Fruit fly (Drosophila melanogaster) whole organism, embryonic: ENCODE measurements around the gene Vm26Aa.

Source experiments
- Atf-2 ChIP-seq: fragments of 200-800 bp; sonication (Bioruptor generic); optimal IDR thresholded peaks from 2 replicates; lab custom pipeline; 2016; ENCODE audit warnings: missing biosample characterization, missing genetic modification characterization
- CG10209 ChIP-seq: fragments of 200-800 bp; sonication (Bioruptor generic); optimal IDR thresholded peaks from 3 replicates; lab custom pipeline; 2017; ENCODE audit warnings: missing biosample characterization, mild to moderate bottlenecking, missing genetic modification characterization, missing genetic modification reagents
- CG10431 ChIP-seq: fragments of 200-800 bp; sonication (Bioruptor generic); optimal IDR thresholded peaks from 3 replicates; lab custom pipeline; 2018; ENCODE audit warnings: missing biosample characterization, mild to moderate bottlenecking, missing genetic modification characterization
- CG10654 ChIP-seq: fragments of 200-800 bp; sonication (Bioruptor generic); optimal IDR thresholded peaks from 2 replicates; lab custom pipeline; 2016; ENCODE audit warnings: missing biosample characterization, missing genetic modification characterization
- CG12391 ChIP-seq: fragments of 200-800 bp; sonication (Bioruptor generic); optimal IDR thresholded peaks from 3 replicates; lab custom pipeline; 2018; ENCODE audit warnings: missing biosample characterization, mild to moderate bottlenecking, missing genetic modification characterization, moderate library complexity
- CG13624 ChIP-seq: fragments of 200-800 bp; sonication (Bioruptor generic); optimal IDR thresholded peaks from 2 replicates; lab custom pipeline; 2016; ENCODE audit warnings: missing biosample characterization, missing genetic modification characterization
- CG13894 ChIP-seq: fragments of 200-800 bp; sonication (Bioruptor generic); optimal IDR thresholded peaks from 3 replicates; lab custom pipeline; 2018; ENCODE audit warnings: missing biosample characterization, mild to moderate bottlenecking, missing genetic modification characterization, moderate library complexity
- CG14050 ChIP-seq: fragments of 200-800 bp; sonication (Bioruptor generic); IDR thresholded peaks from 3 replicates; pipeline ENCODE4 v1.3.6; 2022; ENCODE audit warnings: missing biosample characterization, missing genetic modification characterization
- CG16813 ChIP-seq: fragments of 200-800 bp; sonication (Bioruptor generic); IDR thresholded peaks from 3 replicates; pipeline ENCODE4 v1.3.6; 2022; ENCODE audit warnings: missing biosample characterization, missing genetic modification characterization; ENCODE audit not compliant: partially characterized antibody
- CG2202 ChIP-seq: fragments of 200-800 bp; sonication (Bioruptor generic); optimal IDR thresholded peaks from 2 replicates; lab custom pipeline; 2018; ENCODE audit warnings: missing biosample characterization, mild to moderate bottlenecking, missing genetic modification characterization
- CG3995 ChIP-seq: fragments of 200-800 bp; sonication (Bioruptor generic); optimal IDR thresholded peaks from 3 replicates; lab custom pipeline; 2016; ENCODE audit warnings: missing biosample characterization, missing genetic modification characterization
- CG7556 ChIP-seq: fragments of 200-800 bp; sonication (Bioruptor generic); optimal IDR thresholded peaks from 2 replicates; lab custom pipeline; 2017; ENCODE audit warnings: missing biosample characterization, mild to moderate bottlenecking, missing genetic modification characterization
- CG7786 ChIP-seq: fragments of 200-800 bp; sonication (Bioruptor generic); optimal IDR thresholded peaks from 2 replicates; lab custom pipeline; 2016; ENCODE audit warnings: missing biosample characterization, missing genetic modification characterization
- CG7928 ChIP-seq: fragments of 200-800 bp; sonication (Bioruptor generic); optimal IDR thresholded peaks from 2 replicates; lab custom pipeline; 2017; ENCODE audit warnings: missing biosample characterization, mild to moderate bottlenecking, missing genetic modification characterization
- CG8388 ChIP-seq: fragments of 200-800 bp; sonication (Bioruptor generic); optimal IDR thresholded peaks from 2 replicates; lab custom pipeline; 2019; ENCODE audit warnings: missing biosample characterization, mild to moderate bottlenecking, missing genetic modification characterization, moderate library complexity
- CG9609 ChIP-seq: fragments of 200-800 bp; sonication (Bioruptor generic); optimal IDR thresholded peaks from 3 replicates; lab custom pipeline; 2016; ENCODE audit warnings: missing biosample characterization, missing genetic modification characterization
- Dip2 ChIP-seq: fragments of 200-800 bp; sonication (Bioruptor generic); IDR thresholded peaks from 2 replicates; pipeline ENCODE4 v1.3.6; 2022; ENCODE audit warnings: missing biosample characterization, missing genetic modification characterization
- Fer1 ChIP-seq: fragments of 200-800 bp; sonication (Bioruptor generic); optimal IDR thresholded peaks from 2 replicates; lab custom pipeline; 2017; ENCODE audit warnings: missing biosample characterization, mild to moderate bottlenecking, missing genetic modification characterization
- Fer2 ChIP-seq: fragments of 200-800 bp; sonication (Bioruptor generic); optimal IDR thresholded peaks from 2 replicates; lab custom pipeline; 2018; ENCODE audit warnings: missing biosample characterization, mild to moderate bottlenecking, missing genetic modification characterization, moderate library complexity
- Fer3 ChIP-seq: fragments of 200-800 bp; sonication (Bioruptor generic); optimal IDR thresholded peaks from 2 replicates; lab custom pipeline; 2018; ENCODE audit warnings: missing biosample characterization, mild to moderate bottlenecking, missing genetic modification characterization, moderate library complexity
- H2.0 ChIP-seq: fragments of 200-800 bp; sonication (Bioruptor generic); IDR thresholded peaks from 2 replicates; pipeline ENCODE4 v1.3.6; 2022; ENCODE audit warnings: missing biosample characterization, missing genetic modification characterization
- HLH4C ChIP-seq: fragments of 200-800 bp; sonication (Bioruptor generic); IDR thresholded peaks from 3 replicates; pipeline ENCODE4 v1.3.6; 2022; ENCODE audit warnings: missing biosample characterization, missing genetic modification characterization; ENCODE audit not compliant: partially characterized antibody
- Hr51 ChIP-seq, 2 experiments: fragments of 200-800 bp; sonication (Bioruptor generic); optimal IDR thresholded peaks; 2 replicates in 1 of 2; 3 replicates in 1 of 2; lab custom pipeline; 2016 to 2018; ENCODE audit warnings: missing biosample characterization in 2 of 2, missing genetic modification characterization in 2 of 2, mild to moderate bottlenecking in 1 of 2, moderate library complexity in 1 of 2
- Med ChIP-seq: fragments of 200-800 bp; sonication (Bioruptor generic); peaks from one replicate; lab custom pipeline; 2016; ENCODE audit warnings: missing biosample characterization, missing genetic modification characterization, mild to moderate bottlenecking, inconsistent platforms, moderate library complexity
- NC2β ChIP-seq: fragments of 200-800 bp; sonication (Bioruptor generic); optimal IDR thresholded peaks from 2 replicates; lab custom pipeline; 2016; ENCODE audit warnings: missing biosample characterization, missing genetic modification characterization
- Oaz ChIP-seq: fragments of 200-800 bp; sonication (Bioruptor generic); IDR thresholded peaks from 2 replicates; pipeline ENCODE4 v1.3.6; 2022; ENCODE audit warnings: missing biosample characterization, missing genetic modification characterization
- Ssrp ChIP-seq: fragments of 200-800 bp; sonication (Bioruptor generic); optimal IDR thresholded peaks from 2 replicates; lab custom pipeline; 2018; ENCODE audit warnings: missing biosample characterization, mild to moderate bottlenecking, missing genetic modification characterization, moderate library complexity
- Tbp ChIP-seq: fragments of >200 bp; optimal IDR thresholded peaks from 2 replicates; lab custom pipeline; 2018; ENCODE audit warnings: missing biosample characterization, missing genetic modification characterization
- ara ChIP-seq: fragments of 200-800 bp; sonication (Bioruptor generic); IDR thresholded peaks from 2 replicates; pipeline ENCODE4 v1.3.6; 2022; ENCODE audit warnings: missing biosample characterization, missing genetic modification characterization
- bbx ChIP-seq: fragments of 200-800 bp; sonication (Bioruptor generic); IDR thresholded peaks from 2 replicates; pipeline ENCODE4 v1.3.6; 2022; ENCODE audit warnings: missing biosample characterization, missing genetic modification characterization; ENCODE audit not compliant: partially characterized antibody
- bcd ChIP-seq: fragments of 200-800 bp; sonication (Bioruptor generic); optimal IDR thresholded peaks from 2 replicates; lab custom pipeline; 2017; ENCODE audit warnings: missing biosample characterization, mild to moderate bottlenecking, missing genetic modification characterization
- crc ChIP-seq: fragments of 200-800 bp; sonication (Bioruptor generic); optimal IDR thresholded peaks from 2 replicates; lab custom pipeline; 2016; ENCODE audit warnings: missing biosample characterization, missing genetic modification characterization
- crp ChIP-seq, 2 experiments: fragments of 200-800 bp; sonication (Bioruptor generic); optimal IDR thresholded peaks; 2 replicates in 1 of 2; 3 replicates in 1 of 2; lab custom pipeline; 2017; ENCODE audit warnings: missing biosample characterization in 2 of 2, missing genetic modification characterization in 2 of 2, mild to moderate bottlenecking in 1 of 2, moderate library complexity in 1 of 2
- disco-r ChIP-seq: fragments of 200-800 bp; sonication (Bioruptor generic); optimal IDR thresholded peaks from 2 replicates; lab custom pipeline; 2016; ENCODE audit warnings: missing biosample characterization, missing genetic modification characterization
- fd64A ChIP-seq: fragments of 200-800 bp; sonication (Bioruptor generic); optimal IDR thresholded peaks from 3 replicates; lab custom pipeline; 2018; ENCODE audit warnings: missing biosample characterization, mild to moderate bottlenecking, missing genetic modification characterization
- ftz-f1 ChIP-seq: fragments of 200-800 bp; sonication (Bioruptor generic); optimal IDR thresholded peaks from 2 replicates; lab custom pipeline; 2016; ENCODE audit warnings: missing biosample characterization, missing genetic modification characterization
- fu2 ChIP-seq: fragments of 200-800 bp; sonication (Bioruptor generic); optimal IDR thresholded peaks from 2 replicates; lab custom pipeline; 2016; ENCODE audit warnings: missing biosample characterization, missing genetic modification characterization
- gce ChIP-seq: fragments of 200-800 bp; sonication (Bioruptor generic); IDR thresholded peaks from 3 replicates; pipeline ENCODE4 v1.3.6; 2022; ENCODE audit warnings: missing biosample characterization, missing genetic modification characterization
- hbn ChIP-seq: fragments of 200-800 bp; sonication (Bioruptor generic); IDR thresholded peaks from 2 replicates; pipeline ENCODE4 v1.3.6; 2022; ENCODE audit warnings: missing biosample characterization, missing genetic modification characterization; ENCODE audit not compliant: partially characterized antibody
- inv ChIP-seq: fragments of 200-800 bp; sonication (Bioruptor generic); IDR thresholded peaks from 2 replicates; pipeline ENCODE4 v1.3.6; 2022; ENCODE audit warnings: missing biosample characterization, missing genetic modification characterization; ENCODE audit not compliant: partially characterized antibody
- lmd ChIP-seq: fragments of 200-800 bp; sonication (Bioruptor generic); IDR thresholded peaks from 2 replicates; pipeline ENCODE4 v1.3.6; 2022; ENCODE audit warnings: missing biosample characterization, missing genetic modification characterization
- org-1 ChIP-seq: fragments of 200-800 bp; sonication (Bioruptor generic); optimal IDR thresholded peaks from 2 replicates; lab custom pipeline; 2017; ENCODE audit warnings: missing biosample characterization, missing genetic modification characterization
- psq ChIP-seq: fragments of 200-800 bp; sonication (Bioruptor generic); optimal IDR thresholded peaks from 2 replicates; lab custom pipeline; 2017; ENCODE audit warnings: missing biosample characterization, missing genetic modification characterization
- sc ChIP-seq, 3 experiments: fragments of >200 bp in 2 of 3; fragments of 200-800 bp in 1 of 3; sonication (Bioruptor generic) in 1 of 3; optimal IDR thresholded peaks; 2 replicates in 2 of 3; 3 replicates in 1 of 3; lab custom pipeline; 2017; ENCODE audit warnings: mild to moderate bottlenecking in 1 of 3, missing biosample characterization in 1 of 3, missing genetic modification characterization in 1 of 3, missing genetic modification reagents in 1 of 3
- shn ChIP-seq: fragments of 200-800 bp; sonication (Bioruptor generic); optimal IDR thresholded peaks from 3 replicates; lab custom pipeline; 2016; ENCODE audit warnings: missing biosample characterization, missing genetic modification characterization
- sqz ChIP-seq: fragments of 200-800 bp; sonication (Bioruptor generic); optimal IDR thresholded peaks from 3 replicates; lab custom pipeline; 2018; ENCODE audit warnings: missing biosample characterization, mild to moderate bottlenecking, missing genetic modification characterization
- unpg ChIP-seq: fragments of 200-800 bp; sonication (Bioruptor generic); optimal IDR thresholded peaks from 3 replicates; lab custom pipeline; 2018; ENCODE audit warnings: missing biosample characterization, mild to moderate bottlenecking, missing genetic modification characterization, moderate library complexity
- usp ChIP-seq: fragments of >200 bp; optimal IDR thresholded peaks from 2 replicates; lab custom pipeline; 2017; ENCODE audit warnings: missing biosample characterization, missing genetic modification characterization
- zf30C ChIP-seq: fragments of 200-800 bp; sonication (Bioruptor generic); optimal IDR thresholded peaks from 3 replicates; lab custom pipeline; 2018; ENCODE audit warnings: missing biosample characterization, mild to moderate bottlenecking, missing genetic modification characterization
- zfh2 ChIP-seq: fragments of 200-800 bp; sonication (Bioruptor generic); optimal IDR thresholded peaks from 2 replicates; lab custom pipeline; 2016; ENCODE audit warnings: missing biosample characterization, missing genetic modification characterization

Gene Vm26Aa

DNA sequence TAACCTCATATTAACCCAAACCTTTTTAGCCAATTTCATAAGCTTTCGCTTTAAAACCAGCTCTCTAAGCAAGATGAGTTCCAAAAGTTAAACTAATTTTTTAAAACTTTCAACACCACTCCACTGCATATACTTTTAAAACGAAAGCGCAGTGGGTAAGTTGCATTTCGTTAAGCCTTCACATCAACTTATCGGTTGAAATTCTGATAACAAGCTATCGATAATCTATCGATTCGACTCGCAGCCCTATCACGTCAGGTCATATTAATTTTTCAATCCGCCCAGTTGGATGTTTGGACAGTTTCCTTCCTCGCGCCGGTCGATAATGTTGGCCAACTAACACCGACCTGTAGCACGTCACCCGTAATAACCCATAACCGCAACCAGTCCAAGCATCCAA lies 26.0 kb upstream of the Vm26Aa start, which contains the start of gene ifc (continued):
- peak; percentile 53 for TF ChIP-seq fu2 (GFP tag; lab: Kevin White, UChicago)
- no peak for TF ChIP-seq CG10431
- TF ChIP-seq CG7556 (GFP tag; lab: Kevin White, UChicago), result no peak
- no peak for TF ChIP-seq usp
- no peak for TF ChIP-seq hbn (GFP tag; lab: Robert Waterston, UW)
- peak; percentile 32 for TF ChIP-seq CG9609 (GFP tag; lab: Kevin White, UChicago)
- TF ChIP-seq Ssrp (tag; lab: Kevin White, UChicago), result peak; percentile 61
- peak; percentile 8 for TF ChIP-seq zf30C (GFP tag; lab: Kevin White, UChicago)
- TF ChIP-seq psq (GFP tag; lab: Kevin White, UChicago), result no peak
- peak; percentile 78 for TF ChIP-seq zfh2
- TF ChIP-seq Hr51 (GFP tag; optimal IDR thresholded peaks at IDR 0.05; lab: Kevin White, UChicago), result peak in 1 of 2 experiments; percentile 21
- peak; percentile 74 for TF ChIP-seq shn (GFP tag; lab: Kevin White, UChicago)
- peak; percentile 89 for TF ChIP-seq CG13894 (tag; lab: Kevin White, UChicago)
- TF ChIP-seq CG2202 (tag; lab: Kevin White, UChicago), result no peak
- TF ChIP-seq Tbp (GFP tag; lab: Kevin White, UChicago), result no peak
- TF ChIP-seq CG13624 (GFP tag; lab: Kevin White, UChicago), result peak; percentile 81
- TF ChIP-seq crp (GFP tag; optimal IDR thresholded peaks at IDR 0.05; lab: Kevin White, UChicago), result peak in 1 of 2 experiments; percentile 55
- TF ChIP-seq crc (GFP tag; lab: Kevin White, UChicago), result peak; percentile 1
- peak; percentile 64 for TF ChIP-seq Fer3 (tag; lab: Kevin White, UChicago)
- TF ChIP-seq Med (GFP tag; lab: Kevin White, UChicago), result peak; percentile 94
- peak; percentile 42 for TF ChIP-seq unpg (GFP tag; lab: Kevin White, UChicago)
- no peak for TF ChIP-seq Oaz (GFP tag; lab: Robert Waterston, UW)
- no peak for TF ChIP-seq ara
- no peak for TF ChIP-seq HLH4C (GFP tag; lab: Robert Waterston, UW)
- no peak for TF ChIP-seq CG16813 (GFP tag; lab: Robert Waterston, UW)
- TF ChIP-seq NC2β (GFP tag; lab: Kevin White, UChicago), result peak; percentile 55
- no peak for TF ChIP-seq fd64A
- TF ChIP-seq CG8388 (GFP tag; lab: Kevin White, UChicago), result peak; percentile 15
- TF ChIP-seq ftz-f1 (GFP tag; lab: Kevin White, UChicago), result no peak
- TF ChIP-seq inv (GFP tag; lab: Robert Waterston, UW), result no peak
- peak; percentile 74 for TF ChIP-seq CG12391 (tag; lab: Kevin White, UChicago)
- TF ChIP-seq sc (optimal IDR thresholded peaks at IDR 0.05; lab: Kevin White, UChicago), result no peak
- TF ChIP-seq sc (GFP tag; optimal IDR thresholded peaks at IDR 0.05; lab: Kevin White, UChicago), result no peak
- TF ChIP-seq Fer1 (GFP tag; lab: Kevin White, UChicago), result peak; percentile 32
- peak; percentile 54 for TF ChIP-seq CG7786
- no peak for TF ChIP-seq H2.0 (GFP tag; lab: Robert Waterston, UW)
- peak; percentile 10 for TF ChIP-seq Fer2 (tag; lab: Kevin White, UChicago)
- TF ChIP-seq gce (GFP tag; lab: Robert Waterston, UW), result no peak
- peak; percentile 17 for TF ChIP-seq CG3995 (GFP tag; lab: Kevin White, UChicago)
- TF ChIP-seq CG7928 (GFP tag; lab: Kevin White, UChicago), result peak; percentile 98
- peak; percentile 42 for TF ChIP-seq CG10654 (GFP tag; lab: Kevin White, UChicago)
- TF ChIP-seq org-1 (GFP tag; lab: Kevin White, UChicago), result no peak
- TF ChIP-seq Dip2 (GFP tag; lab: Robert Waterston, UW), result no peak
- TF ChIP-seq Atf-2, result peak; percentile 45
- peak; percentile 19 for TF ChIP-seq disco-r
- no peak for TF ChIP-seq bbx (GFP tag; lab: Robert Waterston, UW)
- no peak for TF ChIP-seq sqz (GFP tag; lab: Kevin White, UChicago)
- no peak for TF ChIP-seq lmd
- peak; percentile 87 for TF ChIP-seq bcd (GFP tag; lab: Kevin White, UChicago)
- TF ChIP-seq CG10209 (GFP tag; lab: Kevin White, UChicago), result peak; percentile 20
- TF ChIP-seq CG14050, result no peak
